Worm (Caenorhabditis elegans) whole organism, L4 larva: ENCODE measurements around the gene T25D3.4.

Experiments
- ama-1 ChIP-seq: fragments of 150-350 bp; optimal IDR thresholded peaks from 2 replicates; lab custom pipeline; 2014; ENCODE audit warnings: inconsistent platforms, mixed read lengths
- ceh-82 ChIP-seq: sonication (generic microtip); optimal IDR thresholded peaks from 2 replicates; lab custom pipeline; 2017; ENCODE audit warnings: missing biosample characterization, missing genetic modification characterization
- ces-1 ChIP-seq: fragments of 150-350 bp; sonication (generic microtip); optimal IDR thresholded peaks from 4 replicates; lab custom pipeline; 2014; ENCODE audit warnings: missing biosample characterization, missing genetic modification reagents, missing genetic modification characterization
- dmd-9 ChIP-seq: fragments of 200-800 bp; sonication (Bioruptor generic); IDR thresholded peaks from 2 replicates; pipeline ENCODE4 v1.3.6; 2022; ENCODE audit warnings: missing genetic modification reagents, missing genetic modification characterization, missing compliant biosample characterization
- hlh-11 ChIP-seq: fragments of 200-800 bp; sonication (Bioruptor generic); optimal IDR thresholded peaks from 2 replicates; lab custom pipeline; 2018; ENCODE audit warnings: mild to moderate bottlenecking, missing genetic modification characterization, missing compliant biosample characterization
- lin-15B ChIP-seq: fragments of 150-350 bp; sonication (generic microtip); optimal IDR thresholded peaks from 3 replicates; lab custom pipeline; 2014; ENCODE audit warnings: missing biosample characterization, missing genetic modification characterization
- lsy-2 ChIP-seq, 2 experiments: fragments of 150-350 bp in 1 of 2; sonication (generic microtip) in 1 of 2; optimal IDR thresholded peaks; 2 replicates each; lab custom pipeline; 2014 to 2017; ENCODE audit warnings: missing biosample characterization in 2 of 2, missing genetic modification characterization in 2 of 2
- nhr-11 ChIP-seq: fragments of 150-350 bp; optimal IDR thresholded peaks from 2 replicates; lab custom pipeline; 2014; ENCODE audit warnings: missing biosample characterization, missing genetic modification characterization
- nhr-28 ChIP-seq: fragments of 150-350 bp; optimal IDR thresholded peaks from 2 replicates; lab custom pipeline; 2014; ENCODE audit warnings: missing biosample characterization, missing genetic modification characterization
- nhr-77 ChIP-seq: fragments of 150-350 bp; optimal IDR thresholded peaks from 2 replicates; lab custom pipeline; 2014; ENCODE audit warnings: missing biosample characterization, missing genetic modification characterization
- unc-39 ChIP-seq: sonication (generic microtip); optimal IDR thresholded peaks from 2 replicates; lab custom pipeline; 2017; ENCODE audit warnings: missing biosample characterization, missing genetic modification characterization
- ztf-7 ChIP-seq: fragments of 150-350 bp; optimal IDR thresholded peaks from 2 replicates; lab custom pipeline; 2014; ENCODE audit warnings: missing biosample characterization, missing genetic modification characterization

- TF ChIP-seq nhr-77 (tag; lab: Kevin White, UChicago) (no peak), hlh-11 (tag; lab: Kevin White, UChicago) (no peak), dmd-9 (GFP tag; lab: Robert Waterston, UW) (no peak), ceh-82 (tag; lab: Kevin White, UChicago) (no peak), lsy-2 (tag; optimal IDR thresholded peaks at IDR 0.05; lab: Kevin White, UChicago) (no peak), unc-39 (tag; lab: Kevin White, UChicago) (no peak), nhr-11 (tag; lab: Kevin White, UChicago) (no peak), nhr-28 (tag; lab: Kevin White, UChicago) (no peak), ztf-7 (tag; lab: Kevin White, UChicago) (no peak), ama-1 (lab: Kevin White, UChicago) (no peak), ces-1 (no peak), lin-15B (tag; lab: Kevin White, UChicago) (no peak)
Measured at ce11 chrII:105327-105882, 41.6 kb upstream of the T25D3.4 start.
